Worm (Caenorhabditis elegans): Measurements from ENCODE around the gene dpf-7.

- TF ChIP-seq nhr-28 (tag; optimal IDR thresholded peaks at IDR 0.05) (no peak), lin-13 (tag; optimal IDR thresholded peaks at IDR 0.05) (no peak)
These were observed 38.5 kb downstream of the dpf-7 start, which contains the start of gene Y17G9B.2 for ce11 chrIV:4763844-4764243.
